Worm (Caenorhabditis elegans): ENCODE measurements around the gene rpb-4.

The rpb-4 gene

DNA sequence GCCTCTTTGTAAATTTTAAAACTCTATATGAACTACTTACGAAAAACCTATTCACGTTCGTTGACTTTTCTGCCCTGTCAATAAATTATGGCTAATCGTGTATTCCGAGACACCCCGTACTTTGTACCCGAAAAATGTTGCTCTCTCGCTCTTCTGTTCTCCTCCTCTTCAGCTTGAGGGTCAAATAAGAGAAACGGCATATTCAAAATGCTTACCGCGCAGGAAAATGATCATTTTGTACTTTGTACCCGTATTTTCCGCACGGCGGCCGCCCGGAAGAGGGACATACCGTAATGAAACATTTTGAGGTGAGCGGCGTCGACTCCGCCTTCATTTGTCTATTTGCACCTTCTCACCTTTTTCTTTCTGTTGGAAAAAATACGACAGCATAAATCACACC is 30.6 kb upstream of the rpb-4 start:
- TF ChIP-seq pha-2 (tag; optimal IDR thresholded peaks at IDR 0.05) (peak; percentile 12), ets-4 (tag; optimal IDR thresholded peaks at IDR 0.05) (peak; percentile 23), odd-2 (tag; optimal IDR thresholded peaks at IDR 0.05) (no peak), ceh-34 (tag; optimal IDR thresholded peaks at IDR 0.05) (peak; percentile 26), sox-4 (tag; optimal IDR thresholded peaks at IDR 0.05) (no peak), hlh-15 (tag; optimal IDR thresholded peaks at IDR 0.05) (no peak), C08G9.2 (tag; optimal IDR thresholded peaks at IDR 0.05) (no peak), sox-2 (GFP tag; IDR thresholded peaks at IDR 0.05) (no peak), Y22D7AL.16 (tag; optimal IDR thresholded peaks at IDR 0.05) (no peak), ttx-3 (tag; optimal IDR thresholded peaks at IDR 0.05) (no peak), nhr-232 (tag; optimal IDR thresholded peaks at IDR 0.05) (no peak), ceh-2 (tag; optimal IDR thresholded peaks at IDR 0.05) (peak; percentile 33)

ce11 chrII:7345858-7346257 is 28.4 kb upstream of the rpb-4 start:
- TF ChIP-seq ceh-48 (tag; optimal IDR thresholded peaks at IDR 0.05), result no peak

DNA sequence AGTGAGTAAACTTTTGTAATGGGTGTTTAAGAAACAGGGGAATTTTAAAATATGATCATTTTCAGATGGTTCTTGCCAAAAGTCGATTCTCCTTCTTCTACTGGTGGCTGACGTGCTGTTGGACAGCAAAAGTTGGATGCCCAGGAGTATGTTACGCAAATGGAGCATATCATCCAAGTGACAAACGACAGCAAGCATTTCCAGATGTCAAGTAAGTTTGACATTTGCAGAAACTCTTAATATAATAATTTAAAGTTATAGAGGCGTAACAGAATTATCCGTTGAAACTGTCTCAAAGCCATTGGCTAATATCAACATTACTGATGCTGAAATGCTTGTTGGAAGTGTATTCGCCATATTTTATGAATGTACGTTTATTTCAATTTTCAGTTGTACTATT is 26.2 kb upstream of the rpb-4 start:
- TF ChIP-seq K09A11.1 (tag; optimal IDR thresholded peaks at IDR 0.05; ENCODE audit: insufficient read depth) (no peak), che-1 (tag; optimal IDR thresholded peaks at IDR 0.05) (no peak), ceh-6 (GFP tag; optimal IDR thresholded peaks at IDR 0.05) (no peak), pag-3 (tag; optimal IDR thresholded peaks at IDR 0.05; ENCODE audit: borderline replicate concordance) (no peak), ceh-18 (tag; optimal IDR thresholded peaks at IDR 0.05) (no peak), ceh-14 (tag; optimal IDR thresholded peaks at IDR 0.05) (no peak), ztf-16 (tag; optimal IDR thresholded peaks at IDR 0.05) (no peak), ceh-30 (tag; optimal IDR thresholded peaks at IDR 0.05) (no peak), ets-4 (tag; optimal IDR thresholded peaks at IDR 0.05) (no peak), K02D7.2 (tag; optimal IDR thresholded peaks at IDR 0.05) (no peak), syd-9 (tag; optimal IDR thresholded peaks at IDR 0.05) (no peak), nhr-232 (tag; optimal IDR thresholded peaks at IDR 0.05) (no peak), ceh-45 (GFP tag; IDR thresholded peaks at IDR 0.05) (no peak), unc-3 (GFP tag; conservative IDR thresholded peaks at IDR 0.05) (no peak), unc-3 (tag; optimal IDR thresholded peaks at IDR 0.05) (no peak), pros-1 (tag; optimal IDR thresholded peaks at IDR 0.05) (no peak), fax-1 (tag; optimal IDR thresholded peaks at IDR 0.05) (no peak)

- TF ChIP-seq elt-2 (tag; optimal IDR thresholded peaks at IDR 0.05) (peak; percentile 1), pqm-1 (tag; optimal IDR thresholded peaks at IDR 0.05) (no peak)
These were observed 21.8 kb upstream of the rpb-4 start, which contains the start of gene hsp-4 for ce11 chrII:7352507-7352906. Gene hsp-4 (minus strand): TSS chrII:7352645.

- TF ChIP-seq ceh-6 (GFP tag; optimal IDR thresholded peaks at IDR 0.05) (no peak), pat-9 (tag; optimal IDR thresholded peaks at IDR 0.05) (no peak), K09A11.1 (tag; optimal IDR thresholded peaks at IDR 0.05; ENCODE audit: insufficient read depth) (no peak), hlh-30 (tag; optimal IDR thresholded peaks at IDR 0.05; ENCODE audit: insufficient read depth) (no peak), npax-4 (tag; optimal IDR thresholded peaks at IDR 0.05) (no peak), ceh-14 (tag; optimal IDR thresholded peaks at IDR 0.05) (no peak), pros-1 (tag; optimal IDR thresholded peaks at IDR 0.05) (no peak), ztf-16 (tag; optimal IDR thresholded peaks at IDR 0.05) (no peak), ceh-34 (tag; optimal IDR thresholded peaks at IDR 0.05) (no peak), fax-1 (tag; optimal IDR thresholded peaks at IDR 0.05) (no peak), hlh-15 (tag; optimal IDR thresholded peaks at IDR 0.05) (no peak), T23F11.4 (GFP tag; optimal IDR thresholded peaks at IDR 0.05) (no peak), dve-1 (tag; optimal IDR thresholded peaks at IDR 0.05) (no peak), fkh-6 (tag; optimal IDR thresholded peaks at IDR 0.05) (no peak), ceh-31 (tag; optimal IDR thresholded peaks at IDR 0.05) (no peak), nhr-232 (tag; optimal IDR thresholded peaks at IDR 0.05) (no peak), pha-4 (tag; optimal IDR thresholded peaks at IDR 0.05) (no peak), dmd-4 (tag; optimal IDR thresholded peaks at IDR 0.05; ENCODE audit: borderline replicate concordance) (no peak), C38D4.7 (GFP tag; optimal IDR thresholded peaks at IDR 0.05) (no peak), Y22D7AL.16 (tag; optimal IDR thresholded peaks at IDR 0.05) (no peak)
These were observed 21.3 kb upstream of the rpb-4 start for ce11 chrII:7353027-7353426.
